Worm (Caenorhabditis elegans): ENCODE results near the gene ZC204.14.

The ZC204.14 gene

DNA sequence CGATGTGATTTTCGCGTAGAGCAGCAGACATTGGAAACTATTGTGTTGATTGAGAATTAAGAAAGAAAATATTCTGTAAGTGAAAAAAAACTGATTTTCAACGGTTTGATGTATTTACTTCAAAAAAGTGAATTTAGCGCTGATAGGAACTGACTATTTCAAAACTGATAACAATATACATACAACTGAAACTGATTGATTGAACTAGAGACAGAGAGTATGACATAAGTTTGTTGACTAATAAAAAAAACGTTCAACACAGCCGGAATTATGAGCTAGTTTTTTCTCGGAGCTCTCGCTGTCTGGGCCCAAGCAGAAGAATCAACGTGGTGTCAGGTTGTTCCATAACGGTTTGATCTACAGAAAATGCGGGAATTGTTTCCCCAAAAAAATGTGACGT is 48.8 kb downstream of the ZC204.14 start, which contains the start of gene fbxa-164:
Gene fbxa-164 (minus strand): TSS at position 101 of the 400 bp plus-strand sequence.
- no peak for TF ChIP-seq flh-1 (GFP tag; optimal IDR thresholded peaks at IDR 0.05)
- TF ChIP-seq ceh-39 (tag; optimal IDR thresholded peaks at IDR 0.05) = no peak
- no peak for TF ChIP-seq blmp-1 (tag; optimal IDR thresholded peaks at IDR 0.05)
- no peak for TF ChIP-seq ceh-43 (GFP tag; optimal IDR thresholded peaks at IDR 0.05)
- TF ChIP-seq bed-3 (GFP tag; optimal IDR thresholded peaks at IDR 0.05) = no peak
- no peak for TF ChIP-seq nhr-76 (tag; optimal IDR thresholded peaks at IDR 0.05)
- no peak for TF ChIP-seq ham-2 (GFP tag; optimal IDR thresholded peaks at IDR 0.05)
- no peak for TF ChIP-seq pha-4 (tag; optimal IDR thresholded peaks at IDR 0.05)
